Fruit fly (Drosophila melanogaster) whole organism, embryonic: ENCODE measurements around the gene CG5381.
A peak's percentile ranks its signal among the peaks of the same experiment; 100 is the strongest.

ENCODE experiments used
- ATbp ChIP-seq: fragments of 200-800 bp; sonication (Bioruptor generic); optimal IDR thresholded peaks from 2 replicates; lab custom pipeline; 2017; ENCODE audit warnings: missing biosample characterization, mild to moderate bottlenecking, missing genetic modification characterization, missing genetic modification reagents
- CG10209 ChIP-seq: fragments of 200-800 bp; sonication (Bioruptor generic); optimal IDR thresholded peaks from 3 replicates; lab custom pipeline; 2017; ENCODE audit warnings: missing biosample characterization, mild to moderate bottlenecking, missing genetic modification characterization, missing genetic modification reagents
- CG10267 ChIP-seq: fragments of 200-800 bp; sonication (Bioruptor generic); optimal IDR thresholded peaks from 2 replicates; lab custom pipeline; 2018; ENCODE audit warnings: missing biosample characterization, mild to moderate bottlenecking, missing genetic modification characterization, moderate library complexity
- CG10543 ChIP-seq: fragments of 200-800 bp; sonication (Bioruptor generic); optimal IDR thresholded peaks from 3 replicates; lab custom pipeline; 2017; ENCODE audit warnings: missing biosample characterization, mild to moderate bottlenecking, missing genetic modification characterization, moderate library complexity
- CG11093 ChIP-seq: fragments of 200-800 bp; sonication (Bioruptor generic); IDR thresholded peaks from 3 replicates; pipeline ENCODE4 v1.3.6; 2022; ENCODE audit warnings: missing biosample characterization, missing genetic modification characterization
- CG11560 ChIP-seq: fragments of 200-800 bp; sonication (Bioruptor generic); IDR thresholded peaks from 3 replicates; pipeline ENCODE4 v1.3.6; 2022; ENCODE audit warnings: missing biosample characterization, missing genetic modification characterization
- CG12391 ChIP-seq: fragments of 200-800 bp; sonication (Bioruptor generic); optimal IDR thresholded peaks from 3 replicates; lab custom pipeline; 2018; ENCODE audit warnings: missing biosample characterization, mild to moderate bottlenecking, missing genetic modification characterization, moderate library complexity
- CG12942 ChIP-seq: fragments of 200-800 bp; sonication (Bioruptor generic); optimal IDR thresholded peaks from 3 replicates; lab custom pipeline; 2016; ENCODE audit warnings: missing biosample characterization, missing genetic modification characterization
- CG14667 ChIP-seq: fragments of 200-800 bp; sonication (Bioruptor generic); IDR thresholded peaks from 2 replicates; pipeline ENCODE4 v1.3.6; 2022; ENCODE audit warnings: missing biosample characterization, missing genetic modification characterization
- CG1529 ChIP-seq: fragments of 200-800 bp; sonication (Bioruptor generic); optimal IDR thresholded peaks from 3 replicates; lab custom pipeline; 2018; ENCODE audit warnings: missing biosample characterization, missing genetic modification characterization
- CG16779 ChIP-seq: fragments of 200-800 bp; sonication (Bioruptor generic); IDR thresholded peaks from 2 replicates; pipeline ENCODE4 v1.3.6; 2022; ENCODE audit warnings: missing biosample characterization, missing genetic modification characterization
- CG17612 ChIP-seq: fragments of 200-800 bp; sonication (Bioruptor generic); IDR thresholded peaks from 2 replicates; pipeline ENCODE4 v1.3.6; 2022; ENCODE audit warnings: missing biosample characterization, missing genetic modification characterization
- CG17912 ChIP-seq: fragments of 200-800 bp; sonication (Bioruptor generic); optimal IDR thresholded peaks from 2 replicates; lab custom pipeline; 2018; ENCODE audit warnings: missing biosample characterization, mild to moderate bottlenecking, missing genetic modification characterization
- CG1792 ChIP-seq: fragments of 200-800 bp; sonication (Bioruptor generic); optimal IDR thresholded peaks from 2 replicates; lab custom pipeline; 2016; ENCODE audit warnings: missing biosample characterization, missing genetic modification characterization
- CG18011 ChIP-seq: fragments of 200-800 bp; sonication (Bioruptor generic); optimal IDR thresholded peaks from 2 replicates; lab custom pipeline; 2017; ENCODE audit warnings: missing biosample characterization, missing genetic modification characterization, mild to moderate bottlenecking, moderate library complexity, missing genotype
- CG18262 ChIP-seq: fragments of 200-800 bp; optimal IDR thresholded peaks from 3 replicates; lab custom pipeline; 2019; ENCODE audit warnings: missing biosample characterization, mild to moderate bottlenecking, missing genetic modification characterization, moderate library complexity
- CG3281 ChIP-seq: fragments of 200-800 bp; sonication (Bioruptor generic); optimal IDR thresholded peaks from 3 replicates; lab custom pipeline; 2017; ENCODE audit warnings: missing biosample characterization, mild to moderate bottlenecking, missing genetic modification characterization
- CG34422 ChIP-seq: fragments of 200-800 bp; sonication (Bioruptor generic); IDR thresholded peaks from 3 replicates; pipeline ENCODE4 v1.3.6; 2022; ENCODE audit warnings: missing biosample characterization, missing genetic modification characterization
- CG3726 ChIP-seq: fragments of 200-800 bp; sonication (Bioruptor generic); IDR thresholded peaks from 3 replicates; pipeline ENCODE4, ENCODE4 v1.3.6; 2022; ENCODE audit warnings: missing biosample characterization, missing genetic modification characterization
- CG3995 ChIP-seq: fragments of 200-800 bp; sonication (Bioruptor generic); optimal IDR thresholded peaks from 3 replicates; lab custom pipeline; 2016; ENCODE audit warnings: missing biosample characterization, missing genetic modification characterization
- CG42726 ChIP-seq: fragments of 200-800 bp; sonication (Bioruptor generic); IDR thresholded peaks from 2 replicates; pipeline ENCODE4 v1.3.6; 2022; ENCODE audit warnings: missing biosample characterization, missing genetic modification characterization; ENCODE audit not compliant: partially characterized antibody
- CG4617 ChIP-seq: fragments of 200-800 bp; sonication (Bioruptor generic); optimal IDR thresholded peaks from 3 replicates; lab custom pipeline; 2016; ENCODE audit warnings: missing biosample characterization, missing genetic modification characterization, borderline replicate concordance
- CG5245 ChIP-seq: fragments of 200-800 bp; sonication (Bioruptor generic); optimal IDR thresholded peaks from 3 replicates; lab custom pipeline; 2016; ENCODE audit warnings: missing biosample characterization, missing genetic modification characterization
- CG6654 ChIP-seq: fragments of 200-800 bp; sonication (Bioruptor generic); optimal IDR thresholded peaks from 2 replicates; lab custom pipeline; 2017; ENCODE audit warnings: missing biosample characterization, mild to moderate bottlenecking, missing genetic modification characterization
- CG7928 ChIP-seq: fragments of 200-800 bp; sonication (Bioruptor generic); optimal IDR thresholded peaks from 2 replicates; lab custom pipeline; 2017; ENCODE audit warnings: missing biosample characterization, mild to moderate bottlenecking, missing genetic modification characterization
- CG8089 ChIP-seq: fragments of 200-800 bp; sonication (Bioruptor generic); optimal IDR thresholded peaks from 3 replicates; lab custom pipeline; 2016; ENCODE audit warnings: missing biosample characterization, missing genetic modification characterization
- CG9215 ChIP-seq: fragments of 200-800 bp; sonication (Bioruptor generic); IDR thresholded peaks from 2 replicates; pipeline ENCODE4 v1.3.6; 2022; ENCODE audit warnings: missing biosample characterization, missing genetic modification characterization
- CG9437 ChIP-seq: fragments of 200-800 bp; sonication (Bioruptor generic); optimal IDR thresholded peaks from 2 replicates; lab custom pipeline; 2018; ENCODE audit warnings: missing biosample characterization, mild to moderate bottlenecking, missing genetic modification characterization
- CrebB ChIP-seq: fragments of 200-800 bp; sonication (Bioruptor generic); optimal IDR thresholded peaks from 3 replicates; lab custom pipeline; 2018; ENCODE audit warnings: missing biosample characterization, mild to moderate bottlenecking, missing genetic modification characterization
- Dp ChIP-seq: fragments of 200-800 bp; sonication (Bioruptor generic); optimal IDR thresholded peaks from 2 replicates; lab custom pipeline; 2018; ENCODE audit warnings: missing biosample characterization, mild to moderate bottlenecking, missing genetic modification characterization, moderate library complexity
- Dref ChIP-seq: fragments of 200-800 bp; sonication (Bioruptor generic); IDR thresholded peaks from 2 replicates; pipeline ENCODE4 v1.3.6; 2022; ENCODE audit warnings: missing biosample characterization, missing genetic modification characterization
- Elba2 ChIP-seq: fragments of 200-800 bp; sonication (Bioruptor generic); optimal IDR thresholded peaks from 3 replicates; lab custom pipeline; 2016; ENCODE audit warnings: missing biosample characterization, missing genetic modification characterization
- HLH4C ChIP-seq: fragments of 200-800 bp; sonication (Bioruptor generic); IDR thresholded peaks from 3 replicates; pipeline ENCODE4 v1.3.6; 2022; ENCODE audit warnings: missing biosample characterization, missing genetic modification characterization; ENCODE audit not compliant: partially characterized antibody
- Lim3 ChIP-seq: fragments of 200-800 bp; sonication (Bioruptor generic); IDR thresholded peaks from 2 replicates; pipeline ENCODE4 v1.3.6; 2022; ENCODE audit warnings: missing biosample characterization, missing genetic modification characterization
- Scr ChIP-seq: fragments of 200-800 bp; sonication (Bioruptor generic); IDR thresholded peaks from 2 replicates; pipeline ENCODE4 v1.3.6; 2022; ENCODE audit warnings: missing biosample characterization, missing genetic modification characterization; ENCODE audit not compliant: partially characterized antibody
- Sry-δ ChIP-seq: fragments of 200-800 bp; sonication (Bioruptor generic); optimal IDR thresholded peaks from 2 replicates; lab custom pipeline; 2016; ENCODE audit warnings: missing biosample characterization, missing genetic modification characterization
- Trl ChIP-seq, 3 experiments: fragments of >200 bp in 2 of 3; fragments of 200-800 bp in 1 of 3; sonication (Bioruptor generic) in 1 of 3; optimal IDR thresholded peaks; 2 replicates in 1 of 3; 3 replicates in 2 of 3; lab custom pipeline; 2016 to 2017; ENCODE audit warnings: missing biosample characterization in 1 of 3, missing genetic modification characterization in 1 of 3
- Usf ChIP-seq: fragments of 200-800 bp; sonication (Bioruptor generic); optimal IDR thresholded peaks from 2 replicates; lab custom pipeline; 2017; ENCODE audit warnings: missing genotype, missing biosample characterization, missing genetic modification characterization
- ap ChIP-seq: fragments of 200-800 bp; sonication (Bioruptor generic); IDR thresholded peaks from 2 replicates; pipeline ENCODE4 v1.3.6; 2022; ENCODE audit warnings: missing biosample characterization, missing genetic modification characterization
- ase ChIP-seq: fragments of 200-800 bp; sonication (Bioruptor generic); IDR thresholded peaks from 3 replicates; pipeline ENCODE4 v1.3.6; 2022; ENCODE audit warnings: missing biosample characterization, missing genetic modification characterization
- ato ChIP-seq: fragments of 200-800 bp; sonication (Bioruptor generic); IDR thresholded peaks from 2 replicates; pipeline ENCODE4 v1.3.6; 2022; ENCODE audit warnings: missing biosample characterization, missing genetic modification characterization; ENCODE audit not compliant: partially characterized antibody
- cato ChIP-seq: fragments of 200-800 bp; sonication (Bioruptor generic); optimal IDR thresholded peaks from 2 replicates; lab custom pipeline; 2016; ENCODE audit warnings: missing biosample characterization, missing genetic modification characterization, borderline replicate concordance
- disco-r ChIP-seq: fragments of 200-800 bp; sonication (Bioruptor generic); optimal IDR thresholded peaks from 2 replicates; lab custom pipeline; 2016; ENCODE audit warnings: missing biosample characterization, missing genetic modification characterization
- exex ChIP-seq: fragments of 200-800 bp; sonication (Bioruptor generic); optimal IDR thresholded peaks from 4 replicates; lab custom pipeline; 2018; ENCODE audit warnings: missing biosample characterization, mild to moderate bottlenecking, missing genetic modification characterization, moderate library complexity
- fd3F ChIP-seq: fragments of 200-800 bp; sonication (Bioruptor generic); optimal IDR thresholded peaks from 2 replicates; lab custom pipeline; 2018; ENCODE audit warnings: missing biosample characterization, mild to moderate bottlenecking, missing genetic modification characterization, moderate library complexity
- gsb ChIP-seq: fragments of 200-800 bp; sonication (Bioruptor generic); IDR thresholded peaks from 2 replicates; pipeline ENCODE4 v1.3.6; 2022; ENCODE audit warnings: missing biosample characterization, missing genetic modification characterization
- kni ChIP-seq: fragments of 200-800 bp; sonication (Bioruptor generic); optimal IDR thresholded peaks from 3 replicates; lab custom pipeline; 2017; ENCODE audit warnings: mild to moderate bottlenecking, missing biosample characterization, missing genetic modification reagents, missing genetic modification characterization
- lola ChIP-seq, 3 experiments: fragments of >200 bp in 2 of 3; fragments of 200-800 bp in 1 of 3; sonication (Bioruptor generic) in 1 of 3; optimal IDR thresholded peaks; 2 replicates each; lab custom pipeline; 2017 to 2019; ENCODE audit warnings: missing biosample characterization in 3 of 3, missing genetic modification characterization in 3 of 3, mild to moderate bottlenecking in 1 of 3, moderate library complexity in 1 of 3
- mam ChIP-seq: fragments of 200-800 bp; sonication (Bioruptor generic); optimal IDR thresholded peaks from 3 replicates; lab custom pipeline; 2016; ENCODE audit warnings: missing biosample characterization, missing genetic modification characterization
- org-1 ChIP-seq: fragments of 200-800 bp; sonication (Bioruptor generic); optimal IDR thresholded peaks from 2 replicates; lab custom pipeline; 2017; ENCODE audit warnings: missing biosample characterization, missing genetic modification characterization
- ttk ChIP-seq: fragments of 200-800 bp; sonication (Bioruptor generic); IDR thresholded peaks from 2 replicates; pipeline ENCODE4 v2.1.2; 2022; ENCODE audit warnings: missing biosample characterization, missing genetic modification characterization
- vvl ChIP-seq: fragments of 200-800 bp; sonication (Bioruptor generic); IDR thresholded peaks from 2 replicates; pipeline ENCODE4 v1.3.6; 2022; ENCODE audit warnings: missing biosample characterization, missing genetic modification characterization

The CG5381 gene

DNA sequence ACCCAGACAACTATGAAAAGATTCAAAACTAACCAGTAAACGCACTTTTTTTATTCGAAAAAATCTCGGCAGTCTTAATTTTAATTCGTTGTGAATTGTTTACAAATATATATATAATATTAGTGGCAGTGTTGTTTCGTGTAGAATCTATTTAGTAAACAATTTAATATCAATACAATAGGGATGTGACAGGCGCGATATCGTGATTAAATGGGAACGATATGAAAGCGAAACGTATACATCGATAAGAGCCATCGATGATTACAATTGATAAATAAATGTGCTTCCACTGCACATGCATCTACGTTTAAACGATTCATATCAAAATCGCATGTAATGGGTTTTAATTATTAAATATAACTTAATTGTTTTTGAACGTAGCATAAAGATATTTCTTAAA is 45.5 kb downstream of the CG5381 start (continued):
- TF ChIP-seq kni (GFP tag; lab: Kevin White, UChicago) (no peak), CG12942 (no peak), CG4617 (GFP tag; lab: Kevin White, UChicago) (peak; percentile 43), vvl (GFP tag; lab: Robert Waterston, UW) (no peak), CG3281 (GFP tag; lab: Kevin White, UChicago) (no peak), CG8089 (no peak), CG18011 (GFP tag; lab: Kevin White, UChicago) (no peak), CG7928 (no peak), CrebB (tag; lab: Kevin White, UChicago) (no peak), mam (no peak), Dref (peak; percentile 95), cato (GFP tag; lab: Kevin White, UChicago) (no peak), CG1529 (GFP tag; lab: Kevin White, UChicago) (no peak), HLH4C (GFP tag; lab: Robert Waterston, UW) (peak; percentile 87), CG6654 (GFP tag; lab: Kevin White, UChicago) (no peak), Trl (optimal IDR thresholded peaks at IDR 0.05; lab: Kevin White, UChicago) (no peak), Trl (GFP tag; optimal IDR thresholded peaks at IDR 0.05; lab: Kevin White, UChicago) (no peak), gsb (GFP tag; lab: Robert Waterston, UW) (no peak), Lim3 (GFP tag; lab: Robert Waterston, UW) (no peak), CG9437 (GFP tag; lab: Kevin White, UChicago) (no peak), CG11560 (tag; lab: Robert Waterston, UW) (no peak), Scr (GFP tag; lab: Robert Waterston, UW) (peak; percentile 89), CG34422 (GFP tag; lab: Robert Waterston, UW) (no peak), CG17612 (no peak), lola (GFP tag; optimal IDR thresholded peaks at IDR 0.05; lab: Kevin White, UChicago) (no peak), CG10209 (GFP tag; lab: Kevin White, UChicago) (no peak), Elba2 (GFP tag; lab: Kevin White, UChicago) (no peak), CG10543 (GFP tag; lab: Kevin White, UChicago) (no peak), CG14667 (GFP tag; lab: Robert Waterston, UW) (no peak), CG17912 (GFP tag; lab: Kevin White, UChicago) (no peak), Usf (GFP tag; lab: Kevin White, UChicago) (no peak), ttk (GFP tag; lab: Robert Waterston, UW) (no peak), disco-r (GFP tag; lab: Kevin White, UChicago) (no peak), CG16779 (no peak)

DNA sequence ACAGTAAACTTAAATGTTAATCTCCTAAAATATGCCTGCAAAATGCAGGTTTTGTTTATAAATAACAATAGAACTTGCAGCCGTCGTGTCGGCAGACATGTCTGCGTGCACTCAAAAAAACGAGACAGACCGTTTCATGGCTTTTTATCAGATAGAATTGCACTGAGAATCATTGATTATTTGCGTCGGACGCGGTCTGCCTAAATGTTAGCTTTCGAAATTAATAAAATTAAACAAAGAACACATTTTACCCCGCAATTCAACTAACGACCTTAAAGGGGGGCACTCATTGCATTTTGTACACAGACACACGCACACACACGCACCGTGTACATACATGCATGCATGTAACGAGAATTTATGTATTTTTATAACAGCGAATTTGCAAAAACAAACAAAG is 46.1 kb downstream of the CG5381 start:
- TF ChIP-seq ATbp (GFP tag; lab: Kevin White, UChicago) (no peak), CG10267 (tag; lab: Kevin White, UChicago) (no peak), CG5245 (peak; percentile 10), fd3F (GFP tag; lab: Kevin White, UChicago) (no peak), Sry-δ (GFP tag; lab: Kevin White, UChicago) (no peak), CG18262 (tag; lab: Kevin White, UChicago) (peak; percentile 20), CG3726 (GFP tag; lab: Robert Waterston, UW) (no peak), Dp (no peak), CG1792 (GFP tag; lab: Kevin White, UChicago) (peak; percentile 15), CG3995 (no peak), CG11093 (GFP tag; lab: Robert Waterston, UW) (0 out of 3 replicates have a peak, but pooled peaks have one; percentile 43), exex (no peak), org-1 (GFP tag; lab: Kevin White, UChicago) (no peak), CG12391 (no peak), ap (no peak), ase (GFP tag; lab: Robert Waterston, UW) (peak; percentile 25; the same call in 1 of the 3 replicates), CG42726 (no peak), ato (GFP tag; lab: Robert Waterston, UW) (no peak), CG9215 (GFP tag; lab: Robert Waterston, UW) (no peak)
